Fruit fly (Drosophila melanogaster) whole organism, prepupa: ENCODE measurements around the gene rec.
A peak's percentile ranks its signal among the peaks of the same experiment; 100 is the strongest.

Experiments
- Blimp-1 ChIP-seq: fragments of 200-800 bp; sonication (Bioruptor generic); optimal IDR thresholded peaks from 3 replicates; lab custom pipeline; 2017; ENCODE audit warnings: missing biosample characterization, missing genetic modification characterization, mild to moderate bottlenecking, moderate library complexity, missing genetic modification reagents
- CG10631 ChIP-seq: fragments of 200-800 bp; sonication (Bioruptor generic); optimal IDR thresholded peaks from 2 replicates; lab custom pipeline; 2016; ENCODE audit warnings: missing biosample characterization, missing genetic modification characterization
- CG10669 ChIP-seq: fragments of 200-800 bp; sonication (Bioruptor generic); optimal IDR thresholded peaks from 3 replicates; lab custom pipeline; 2018; ENCODE audit warnings: missing biosample characterization, mild to moderate bottlenecking, missing genetic modification characterization, moderate library complexity
- CG11762 ChIP-seq: fragments of 200-800 bp; sonication (Bioruptor generic); optimal IDR thresholded peaks from 3 replicates; lab custom pipeline; 2016; ENCODE audit warnings: missing biosample characterization, missing genetic modification characterization; ENCODE audit not compliant: insufficient read depth
- CG11902 ChIP-seq: fragments of 200-800 bp; sonication (Bioruptor generic); optimal IDR thresholded peaks from 3 replicates; lab custom pipeline; 2016; ENCODE audit warnings: missing biosample characterization, missing genetic modification characterization
- CG15336 ChIP-seq: fragments of 200-800 bp; sonication (Bioruptor generic); IDR thresholded peaks from 2 replicates; pipeline ENCODE4 v1.3.6; 2022; ENCODE audit warnings: missing biosample characterization, missing genetic modification characterization
- CG16779 ChIP-seq: fragments of 200-800 bp; sonication (Bioruptor generic); optimal IDR thresholded peaks from 3 replicates; lab custom pipeline; 2017; ENCODE audit warnings: missing biosample characterization, mild to moderate bottlenecking, missing genetic modification characterization
- CG3032 ChIP-seq: fragments of 200-800 bp; optimal IDR thresholded peaks from 2 replicates; lab custom pipeline; 2019; ENCODE audit warnings: missing biosample characterization, mild to moderate bottlenecking, missing genetic modification characterization, moderate library complexity
- CG34406 ChIP-seq: fragments of 200-800 bp; sonication (Bioruptor generic); optimal IDR thresholded peaks from 3 replicates; lab custom pipeline; 2016; ENCODE audit warnings: missing biosample characterization, missing genetic modification characterization
- CG3919 ChIP-seq: fragments of 200-800 bp; sonication (Bioruptor generic); optimal IDR thresholded peaks from 3 replicates; lab custom pipeline; 2016; ENCODE audit warnings: missing biosample characterization, missing genetic modification characterization
- CG6163 ChIP-seq: fragments of 200-800 bp; sonication (Bioruptor generic); IDR thresholded peaks from 3 replicates; pipeline ENCODE4 v1.3.6; 2022; ENCODE audit warnings: missing biosample characterization, missing genetic modification characterization
- CG6792 ChIP-seq: fragments of 200-800 bp; sonication (Bioruptor generic); optimal IDR thresholded peaks from 3 replicates; lab custom pipeline; 2016; ENCODE audit warnings: missing biosample characterization, missing genetic modification characterization
- CG6808 ChIP-seq: fragments of 200-800 bp; sonication (Bioruptor generic); optimal IDR thresholded peaks from 3 replicates; lab custom pipeline; 2017; ENCODE audit warnings: missing biosample characterization, missing genetic modification characterization, mild to moderate bottlenecking, moderate library complexity, missing genetic modification reagents
- CG8119 ChIP-seq: fragments of 200-800 bp; sonication (Bioruptor generic); IDR thresholded peaks from 3 replicates; pipeline ENCODE4 v1.3.6; 2022; ENCODE audit warnings: missing biosample characterization, missing genetic modification characterization
- CG8319 ChIP-seq: fragments of 200-800 bp; sonication (Bioruptor generic); optimal IDR thresholded peaks from 3 replicates; lab custom pipeline; 2016; ENCODE audit warnings: missing biosample characterization, missing genetic modification characterization
- CG8632 ChIP-seq: fragments of 200-800 bp; sonication (Bioruptor generic); optimal IDR thresholded peaks from 3 replicates; lab custom pipeline; 2016; ENCODE audit warnings: missing biosample characterization, missing genetic modification characterization
- CG9139 ChIP-seq: fragments of 200-800 bp; sonication (Bioruptor generic); optimal IDR thresholded peaks from 3 replicates; lab custom pipeline; 2017; ENCODE audit warnings: missing biosample characterization, mild to moderate bottlenecking, missing genetic modification characterization
- Eip78C ChIP-seq: fragments of 200-800 bp; sonication (Bioruptor generic); peaks from one replicate; lab custom pipeline; 2016; ENCODE audit warnings: missing biosample characterization, missing genetic modification characterization
- Eip93F ChIP-seq: fragments of 200-800 bp; sonication (Bioruptor generic); optimal IDR thresholded peaks from 2 replicates; lab custom pipeline; 2016; ENCODE audit warnings: missing biosample characterization, mild to moderate bottlenecking, missing genetic modification characterization
- Ets21C ChIP-seq: fragments of 200-800 bp; sonication (Bioruptor generic); optimal IDR thresholded peaks from 3 replicates; lab custom pipeline; 2016; ENCODE audit warnings: missing biosample characterization, missing genetic modification characterization
- Hr39 ChIP-seq: fragments of 200-800 bp; sonication (Bioruptor generic); optimal IDR thresholded peaks from 2 replicates; lab custom pipeline; 2016; ENCODE audit warnings: missing biosample characterization, missing genetic modification characterization
- Smox ChIP-seq: fragments of 200-800 bp; sonication (Bioruptor generic); optimal IDR thresholded peaks from 3 replicates; lab custom pipeline; 2016; ENCODE audit warnings: missing biosample characterization, missing genetic modification characterization
- Sox102F ChIP-seq: fragments of 200-800 bp; sonication (Bioruptor generic); optimal IDR thresholded peaks from 2 replicates; lab custom pipeline; 2016; ENCODE audit warnings: missing biosample characterization, mild to moderate bottlenecking, missing genetic modification characterization
- Sox14 ChIP-seq: fragments of 200-800 bp; sonication (Bioruptor generic); optimal IDR thresholded peaks from 3 replicates; lab custom pipeline; 2016; ENCODE audit warnings: missing biosample characterization, missing genetic modification characterization
- Sox15 ChIP-seq: fragments of 200-800 bp; sonication (Bioruptor generic); optimal IDR thresholded peaks from 3 replicates; lab custom pipeline; 2016; ENCODE audit warnings: missing biosample characterization, missing genetic modification characterization
- achi ChIP-seq: fragments of 200-800 bp; sonication (Bioruptor generic); optimal IDR thresholded peaks from 3 replicates; lab custom pipeline; 2016; ENCODE audit warnings: missing biosample characterization, missing genetic modification characterization
- acj6 ChIP-seq: fragments of 200-800 bp; sonication (Bioruptor generic); optimal IDR thresholded peaks from 3 replicates; lab custom pipeline; 2016; ENCODE audit warnings: missing biosample characterization, missing genetic modification characterization
- cyc ChIP-seq: fragments of 200-800 bp; sonication (Bioruptor generic); optimal IDR thresholded peaks from 3 replicates; lab custom pipeline; 2016; ENCODE audit warnings: missing biosample characterization, missing genetic modification characterization
- dac ChIP-seq: fragments of 200-800 bp; sonication (Bioruptor generic); optimal IDR thresholded peaks from 2 replicates; lab custom pipeline; 2017; ENCODE audit warnings: missing biosample characterization, mild to moderate bottlenecking, missing genetic modification characterization
- dsx ChIP-seq: fragments of 200-800 bp; optimal IDR thresholded peaks from 3 replicates; lab custom pipeline; 2019; ENCODE audit warnings: missing biosample characterization, mild to moderate bottlenecking, missing genetic modification characterization, moderate library complexity; ENCODE audit not compliant: poor library complexity, severe bottlenecking
- eg ChIP-seq: fragments of 200-800 bp; sonication (Bioruptor generic); IDR thresholded peaks from 3 replicates; pipeline ENCODE4 v1.3.6; 2022; ENCODE audit warnings: missing biosample characterization, missing genetic modification characterization
- esn ChIP-seq: fragments of 200-800 bp; sonication (Bioruptor generic); optimal IDR thresholded peaks from 2 replicates; lab custom pipeline; 2016; ENCODE audit warnings: missing biosample characterization, mild to moderate bottlenecking, missing genetic modification characterization, moderate library complexity
- fd59A ChIP-seq: fragments of 200-800 bp; sonication (Bioruptor generic); optimal IDR thresholded peaks from 2 replicates; lab custom pipeline; 2017; ENCODE audit warnings: missing biosample characterization, mild to moderate bottlenecking, missing genetic modification characterization, missing genetic modification reagents
- lz ChIP-seq: fragments of 200-800 bp; sonication (Bioruptor generic); optimal IDR thresholded peaks from 3 replicates; lab custom pipeline; 2016; ENCODE audit warnings: missing biosample characterization, missing genetic modification characterization
- pdm3 ChIP-seq: fragments of 200-800 bp; sonication (Bioruptor generic); optimal IDR thresholded peaks from 3 replicates; lab custom pipeline; 2016; ENCODE audit warnings: missing biosample characterization, missing genetic modification characterization
- salr ChIP-seq, 2 experiments: fragments of 200-800 bp; sonication (Bioruptor generic); optimal IDR thresholded peaks; 3 replicates each; lab custom pipeline; 2016 to 2018; ENCODE audit warnings: missing biosample characterization in 2 of 2, missing genetic modification characterization in 2 of 2, mild to moderate bottlenecking in 1 of 2
- ss ChIP-seq, 2 experiments: fragments of 200-800 bp; sonication (Bioruptor generic); optimal IDR thresholded peaks; 2 replicates in 1 of 2; 3 replicates in 1 of 2; lab custom pipeline; 2017 to 2018; ENCODE audit warnings: mild to moderate bottlenecking in 2 of 2, missing biosample characterization in 2 of 2, missing genetic modification characterization in 2 of 2, moderate library complexity in 1 of 2
- svp ChIP-seq: fragments of 200-800 bp; sonication (Bioruptor generic); peaks from one replicate; lab custom pipeline; 2016; ENCODE audit warnings: missing biosample characterization, missing genetic modification characterization
- vri ChIP-seq: fragments of 200-800 bp; sonication (Bioruptor generic); optimal IDR thresholded peaks from 3 replicates; lab custom pipeline; 2016; ENCODE audit warnings: missing biosample characterization, mild to moderate bottlenecking, missing genetic modification characterization

rec gene

dm6 chr3R:15836864-15837824, 4.7 kb upstream of the rec start, which contains the start of the genes ND-23 and spn-E (continued):
- no peak for TF ChIP-seq CG11762 (GFP tag; lab: Kevin White, UChicago)
- TF ChIP-seq ss (GFP tag; optimal IDR thresholded peaks at IDR 0.05; lab: Kevin White, UChicago): no peak
- peak; percentile 35 for TF ChIP-seq acj6 (GFP tag; lab: Kevin White, UChicago)
- no peak for TF ChIP-seq CG8632 (GFP tag; lab: Kevin White, UChicago)
- no peak for TF ChIP-seq Sox14
- TF ChIP-seq CG3919 (GFP tag; lab: Kevin White, UChicago): no peak
- TF ChIP-seq CG6163: 0 out of 3 replicates have a peak, but pooled peaks have one; percentile 37
- TF ChIP-seq pdm3 (GFP tag; lab: Kevin White, UChicago): no peak
- peak; percentile 66 for TF ChIP-seq CG10631 (GFP tag; lab: Kevin White, UChicago)
- no peak for TF ChIP-seq CG10669 (GFP tag; lab: Kevin White, UChicago)
- TF ChIP-seq svp (GFP tag; lab: Kevin White, UChicago): no peak
- TF ChIP-seq Blimp-1: no peak
- no peak for TF ChIP-seq Smox (GFP tag; lab: Kevin White, UChicago)
- TF ChIP-seq dac (GFP tag; lab: Kevin White, UChicago): no peak
- TF ChIP-seq CG6808 (GFP tag; lab: Kevin White, UChicago): no peak
- peak; percentile 66 for TF ChIP-seq vri (GFP tag; lab: Kevin White, UChicago)
- peak in 1 of 2 experiments; percentile 24 for TF ChIP-seq salr (GFP tag; optimal IDR thresholded peaks at IDR 0.05; lab: Kevin White, UChicago)
- TF ChIP-seq CG16779 (tag; lab: Kevin White, UChicago): no peak
- peak; percentile 5 for TF ChIP-seq CG11902
- TF ChIP-seq CG9139: no peak
- no peak for TF ChIP-seq Sox15 (GFP tag; lab: Kevin White, UChicago)

- TF ChIP-seq Blimp-1 (no peak), esn (GFP tag; lab: Kevin White, UChicago) (peak; percentile 11)
Observed at dm6 chr3R:15834375-15835031, 2.1 kb upstream of the rec start, which contains the start of the genes CG43317 and Arpc3A. Gene CG43317, minus strand, starts transcription at chr3R:15834425. Gene Arpc3A, plus strand, starts transcription at chr3R:15834648.

DNA sequence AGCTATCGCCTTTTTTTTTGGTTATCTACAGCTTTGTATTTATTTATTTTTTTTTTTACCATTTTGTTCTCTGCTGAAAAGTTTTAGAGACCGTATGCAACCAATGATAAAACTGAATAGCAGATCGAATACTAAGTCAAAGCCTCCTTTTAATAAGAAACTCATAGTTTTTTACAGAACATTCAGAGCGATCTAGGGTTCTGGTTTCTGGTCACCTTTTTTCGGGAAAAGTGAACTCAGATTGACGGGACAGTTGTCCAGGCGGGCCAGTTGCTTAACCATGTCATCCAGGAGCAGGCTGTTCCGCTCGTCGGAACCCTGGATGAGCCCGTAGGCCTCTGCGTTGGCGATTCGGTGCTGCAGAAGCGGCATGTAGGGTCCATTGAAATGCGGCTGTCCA, 900 bp upstream of the rec start, which contains the start of gene CG43318:
Gene CG43318 (minus strand): TSS at position 101 of the 400 bp plus-strand sequence.
- no peak for TF ChIP-seq CG6808 (GFP tag; lab: Kevin White, UChicago)
- TF ChIP-seq CG8632 (GFP tag; lab: Kevin White, UChicago): no peak
- TF ChIP-seq Smox (GFP tag; lab: Kevin White, UChicago): no peak
- no peak for TF ChIP-seq fd59A (GFP tag; lab: Kevin White, UChicago)
- TF ChIP-seq, all 60 proteins: peak for 0

- TF ChIP-seq eg (GFP tag; lab: Robert Waterston, UW): no peak
- TF ChIP-seq dac (GFP tag; lab: Kevin White, UChicago): no peak
- no peak for TF ChIP-seq Eip93F
- peak; percentile 77 for TF ChIP-seq CG3919 (GFP tag; lab: Kevin White, UChicago)
- peak; percentile 65 for TF ChIP-seq CG34406 (GFP tag; lab: Kevin White, UChicago)
- peak; percentile 63 for TF ChIP-seq Ets21C (GFP tag; lab: Kevin White, UChicago)
- TF ChIP-seq CG8319: peak; percentile 50
- TF ChIP-seq lz: peak; percentile 80
- peak; percentile 76 for TF ChIP-seq achi
- peak; percentile 46 for TF ChIP-seq CG11762 (GFP tag; lab: Kevin White, UChicago)
- TF ChIP-seq CG15336: peak; percentile 52
- TF ChIP-seq Hr39 (GFP tag; lab: Kevin White, UChicago): peak; percentile 79
- TF ChIP-seq pdm3 (GFP tag; lab: Kevin White, UChicago): peak; percentile 77
- peak; percentile 95 for TF ChIP-seq Eip78C (GFP tag; lab: Kevin White, UChicago)
- peak; percentile 77 for TF ChIP-seq Smox (GFP tag; lab: Kevin White, UChicago)
- peak; percentile 45 for TF ChIP-seq vri (GFP tag; lab: Kevin White, UChicago)
- TF ChIP-seq CG3032 (tag; lab: Kevin White, UChicago): peak; percentile 90
- TF ChIP-seq CG8119 (GFP tag; lab: Robert Waterston, UW): peak; percentile 60
- TF ChIP-seq cyc (GFP tag; lab: Kevin White, UChicago): peak; percentile 76
- TF ChIP-seq CG9139: peak; percentile 74
- peak; percentile 67 for TF ChIP-seq CG6792 (GFP tag; lab: Kevin White, UChicago)
- no peak for TF ChIP-seq CG16779 (tag; lab: Kevin White, UChicago)
- peak; percentile 80 for TF ChIP-seq esn (GFP tag; lab: Kevin White, UChicago)
- peak; percentile 72 for TF ChIP-seq fd59A (GFP tag; lab: Kevin White, UChicago)
- peak; percentile 81 for TF ChIP-seq dsx (GFP tag; lab: Kevin White, UChicago)
- peak; percentile 77 for TF ChIP-seq Sox102F
Observed at dm6 chr3R:15827559-15827958, 4.9 kb downstream of the rec start.
